Worm (Caenorhabditis elegans) whole organism, young adult: ENCODE results near the gene K08E4.3.

Experiments used
- D2030.7 ChIP-seq: fragments of 200-800 bp; sonication (Bioruptor generic); IDR thresholded peaks from 2 replicates; pipeline ENCODE4 v1.3.6; 2022; ENCODE audit warnings: missing genetic modification reagents, missing genetic modification characterization, missing compliant biosample characterization
- F23B12.7 ChIP-seq: sonication (generic microtip); optimal IDR thresholded peaks from 2 replicates; lab custom pipeline; 2017; ENCODE audit warnings: missing genetic modification characterization, mild to moderate bottlenecking, missing compliant biosample characterization, antibody characterized with exemption, moderate library complexity; ENCODE audit not compliant: insufficient read depth
- F33H1.4 ChIP-seq: fragments of 200-800 bp; sonication (Bioruptor generic); IDR thresholded peaks from 2 replicates; pipeline ENCODE4 v1.3.6; 2022; ENCODE audit warnings: missing genetic modification reagents, missing genetic modification characterization, missing compliant biosample characterization
- F37B4.10 ChIP-seq: fragments of 200-800 bp; sonication (Bioruptor generic); IDR thresholded peaks from 2 replicates; pipeline ENCODE4 v1.3.6; 2022; ENCODE audit warnings: missing genetic modification characterization, missing compliant biosample characterization
- Y53G8AR.9 ChIP-seq: fragments of 200-800 bp; sonication (Bioruptor generic); conservative IDR thresholded peaks from 2 replicates; pipeline ENCODE4 v1.3.6; 2022; ENCODE audit warnings: missing genetic modification reagents, missing genetic modification characterization, missing compliant biosample characterization
- Y56A3A.18 ChIP-seq: fragments of 200-800 bp; sonication (Bioruptor generic); IDR thresholded peaks from 2 replicates; pipeline ENCODE4 v1.3.6; 2022; ENCODE audit warnings: missing genetic modification reagents, missing genetic modification characterization, missing compliant biosample characterization
- aptf-3 ChIP-seq: fragments of 200-800 bp; sonication (Bioruptor generic); IDR thresholded peaks from 2 replicates; pipeline ENCODE4 v1.3.6; 2022; ENCODE audit warnings: missing genetic modification characterization, missing compliant biosample characterization
- atf-7 ChIP-seq: sonication (generic microtip); optimal IDR thresholded peaks from 2 replicates; lab custom pipeline; 2017; ENCODE audit warnings: mild to moderate bottlenecking, missing genetic modification characterization, missing compliant biosample characterization
- athp-1 ChIP-seq: sonication (generic microtip); optimal IDR thresholded peaks from 2 replicates; lab custom pipeline; 2017; ENCODE audit warnings: mild to moderate bottlenecking, missing genetic modification characterization, missing compliant biosample characterization
- cebp-1 ChIP-seq, 2 experiments: fragments of 200-800 bp in 1 of 2; sonication (Bioruptor generic) in 1 of 2; sonication (generic microtip) in 1 of 2; IDR thresholded peaks in 1 of 2; optimal IDR thresholded peaks in 1 of 2; 2 replicates each; pipeline versions ENCODE4 v1.3.6 to Lab custom; 2017 to 2022; ENCODE audit warnings: missing compliant biosample characterization in 2 of 2, missing genetic modification characterization in 2 of 2, mild to moderate bottlenecking in 1 of 2, missing genetic modification reagents in 1 of 2, moderate library complexity in 1 of 2
- ceh-27 ChIP-seq: fragments of 200-800 bp; sonication (Bioruptor generic); optimal IDR thresholded peaks from 2 replicates; lab custom pipeline; 2018; ENCODE audit warnings: mild to moderate bottlenecking, missing genetic modification characterization, moderate library complexity, missing compliant biosample characterization
- die-1 ChIP-seq: sonication (generic microtip); optimal IDR thresholded peaks from 2 replicates; lab custom pipeline; 2016; ENCODE audit warnings: missing genotype, mild to moderate bottlenecking, missing genetic modification characterization, missing compliant biosample characterization
- dox-1 ChIP-seq: fragments of 200-800 bp; sonication (Bioruptor generic); IDR thresholded peaks from 2 replicates; pipeline ENCODE4 v1.3.6; 2022; ENCODE audit warnings: missing genetic modification reagents, missing genetic modification characterization, missing compliant biosample characterization
- egl-18 ChIP-seq: fragments of 200-800 bp; sonication (Bioruptor generic); IDR thresholded peaks from 2 replicates; pipeline ENCODE4 v1.3.6; 2022; ENCODE audit warnings: missing genetic modification reagents, missing genetic modification characterization, missing compliant biosample characterization
- ets-4 ChIP-seq: fragments of 200-800 bp; sonication (Bioruptor generic); optimal IDR thresholded peaks from 2 replicates; lab custom pipeline; 2018; ENCODE audit warnings: mild to moderate bottlenecking, missing genetic modification characterization, missing compliant biosample characterization
- fkh-3 ChIP-seq: sonication (generic microtip); optimal IDR thresholded peaks from 2 replicates; lab custom pipeline; 2016; ENCODE audit warnings: mild to moderate bottlenecking, missing genetic modification characterization, missing compliant biosample characterization
- gei-17 ChIP-seq: fragments of 200-800 bp; sonication (Bioruptor generic); optimal IDR thresholded peaks from 2 replicates; lab custom pipeline; 2018; ENCODE audit warnings: mild to moderate bottlenecking, missing genetic modification characterization, missing compliant biosample characterization
- him-1 ChIP-seq: sonication (generic microtip); optimal IDR thresholded peaks from 2 replicates; lab custom pipeline; 2016; ENCODE audit warnings: missing genotype, missing genetic modification reagents, missing genetic modification characterization, missing compliant biosample characterization
- lag-1 ChIP-seq: fragments of 200-800 bp; sonication (Bioruptor generic); IDR thresholded peaks from 2 replicates; pipeline ENCODE4 v1.3.6; 2022; ENCODE audit warnings: missing genetic modification reagents, missing genetic modification characterization, missing compliant biosample characterization
- let-607 ChIP-seq, 2 experiments: fragments of 200-800 bp in 1 of 2; sonication (Bioruptor generic) in 1 of 2; sonication (generic microtip) in 1 of 2; optimal IDR thresholded peaks; 2 replicates each; lab custom pipeline; 2016 to 2018; ENCODE audit warnings: mild to moderate bottlenecking in 2 of 2, missing compliant biosample characterization in 2 of 2, missing genetic modification characterization in 2 of 2, moderate library complexity in 2 of 2, missing genotype in 1 of 2
- lin-54 ChIP-seq: fragments of 200-800 bp; sonication (Bioruptor generic); optimal IDR thresholded peaks from 2 replicates; lab custom pipeline; 2018; ENCODE audit warnings: mild to moderate bottlenecking, missing genetic modification characterization, missing compliant biosample characterization
- lsl-1 ChIP-seq: fragments of 200-800 bp; sonication (Bioruptor generic); optimal IDR thresholded peaks from 2 replicates; lab custom pipeline; 2018; ENCODE audit warnings: mild to moderate bottlenecking, missing genetic modification characterization, moderate library complexity, missing compliant biosample characterization
- madf-10 ChIP-seq: sonication (generic microtip); optimal IDR thresholded peaks from 2 replicates; lab custom pipeline; 2016; ENCODE audit warnings: mild to moderate bottlenecking, missing genetic modification characterization, missing compliant biosample characterization
- madf-6 ChIP-seq: fragments of 200-800 bp; sonication (Bioruptor generic); IDR thresholded peaks from 2 replicates; pipeline ENCODE4 v1.3.6; 2022; ENCODE audit warnings: missing genetic modification reagents, missing genetic modification characterization, missing compliant biosample characterization
- madf-8 ChIP-seq: fragments of 200-800 bp; sonication (Bioruptor generic); conservative IDR thresholded peaks from 2 replicates; pipeline ENCODE4 v1.3.6; 2022; ENCODE audit warnings: missing genetic modification reagents, missing genetic modification characterization, missing compliant biosample characterization
- nhr-120 ChIP-seq: fragments of 200-800 bp; sonication (Bioruptor generic); IDR thresholded peaks from 2 replicates; pipeline ENCODE4 v1.3.6; 2022; ENCODE audit warnings: missing genetic modification characterization, missing compliant biosample characterization
- nhr-80 ChIP-seq: sonication (generic microtip); optimal IDR thresholded peaks from 2 replicates; lab custom pipeline; 2016; ENCODE audit warnings: missing genetic modification characterization, missing compliant biosample characterization
- rec-8 ChIP-seq, 2 experiments: sonication (generic microtip); optimal IDR thresholded peaks; 2 replicates each; lab custom pipeline; 2016; ENCODE audit warnings: mild to moderate bottlenecking in 2 of 2, missing genetic modification characterization in 2 of 2, missing genetic modification reagents in 2 of 2, missing genotype in 2 of 2, missing biosample characterization in 1 of 2, missing compliant biosample characterization in 1 of 2, moderate library complexity in 1 of 2
- snpc-1.1 ChIP-seq: sonication (generic microtip); optimal IDR thresholded peaks from 2 replicates; lab custom pipeline; 2017; ENCODE audit warnings: missing genetic modification characterization, mild to moderate bottlenecking, missing compliant biosample characterization, antibody characterized with exemption, moderate library complexity, missing genotype, missing genetic modification reagents; ENCODE audit not compliant: insufficient read depth
- snpc-3.4 ChIP-seq: sonication (generic microtip); optimal IDR thresholded peaks from 2 replicates; lab custom pipeline; 2017; ENCODE audit warnings: missing genetic modification characterization, mild to moderate bottlenecking, missing compliant biosample characterization, antibody characterized with exemption, moderate library complexity, missing genotype, missing genetic modification reagents
- tbp1 ChIP-seq: fragments of 200-800 bp; sonication (Bioruptor generic); optimal IDR thresholded peaks from 2 replicates; lab custom pipeline; 2018; ENCODE audit warnings: mild to moderate bottlenecking, missing genetic modification characterization, missing compliant biosample characterization
- unc-62 ChIP-seq: fragments of 150-350 bp; optimal IDR thresholded peaks from 2 replicates; lab custom pipeline; 2014; ENCODE audit warnings: missing biosample characterization, missing genetic modification reagents, missing genetic modification characterization
- xnd-1 ChIP-seq: sonication (generic microtip); optimal IDR thresholded peaks from 2 replicates; lab custom pipeline; 2016; ENCODE audit warnings: missing genotype, missing genetic modification reagents, missing genetic modification characterization, missing compliant biosample characterization
- ztf-18 ChIP-seq: sonication (generic microtip); optimal IDR thresholded peaks from 2 replicates; lab custom pipeline; 2016; ENCODE audit warnings: missing genotype, mild to moderate bottlenecking, missing genetic modification characterization, missing compliant biosample characterization
- ztf-22 ChIP-seq: fragments of 200-800 bp; sonication (Bioruptor generic); optimal IDR thresholded peaks from 2 replicates; lab custom pipeline; 2018; ENCODE audit warnings: mild to moderate bottlenecking, missing genetic modification characterization, moderate library complexity, missing compliant biosample characterization
- ztf-25 ChIP-seq: fragments of 200-800 bp; sonication (Bioruptor generic); IDR thresholded peaks from 2 replicates; pipeline ENCODE4 v1.3.6; 2022; ENCODE audit warnings: missing genetic modification reagents, missing genetic modification characterization, missing compliant biosample characterization
- ztf-6 ChIP-seq: fragments of 200-800 bp; sonication (Bioruptor generic); IDR thresholded peaks from 2 replicates; pipeline ENCODE4 v1.3.6; 2022; ENCODE audit warnings: missing genetic modification reagents, missing genetic modification characterization, missing compliant biosample characterization

The K08E4.3 gene

DNA sequence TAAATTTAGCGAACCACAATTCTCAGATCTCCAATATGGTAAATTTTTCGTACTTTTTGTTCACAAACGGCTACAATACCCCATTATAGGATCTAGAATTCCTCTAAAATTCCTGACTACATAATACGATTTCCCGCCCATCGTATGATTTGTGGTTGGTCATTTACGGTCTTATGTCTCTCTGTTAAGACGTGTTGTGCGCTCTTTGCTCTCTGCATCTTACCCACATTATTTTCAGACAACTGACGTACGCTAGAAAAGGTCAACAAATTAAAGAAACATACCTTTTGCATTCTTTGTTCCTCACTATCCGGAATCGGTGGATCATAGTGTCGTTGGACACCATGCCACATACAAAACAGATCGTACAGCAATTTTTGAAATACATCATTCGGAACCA is 14.5 kb upstream of the K08E4.3 start:
- no peak for TF ChIP-seq snpc-3.4 (tag; lab: Kevin White, UChicago)
- peak; percentile 36 for TF ChIP-seq nhr-80 (tag; lab: Kevin White, UChicago)

DNA sequence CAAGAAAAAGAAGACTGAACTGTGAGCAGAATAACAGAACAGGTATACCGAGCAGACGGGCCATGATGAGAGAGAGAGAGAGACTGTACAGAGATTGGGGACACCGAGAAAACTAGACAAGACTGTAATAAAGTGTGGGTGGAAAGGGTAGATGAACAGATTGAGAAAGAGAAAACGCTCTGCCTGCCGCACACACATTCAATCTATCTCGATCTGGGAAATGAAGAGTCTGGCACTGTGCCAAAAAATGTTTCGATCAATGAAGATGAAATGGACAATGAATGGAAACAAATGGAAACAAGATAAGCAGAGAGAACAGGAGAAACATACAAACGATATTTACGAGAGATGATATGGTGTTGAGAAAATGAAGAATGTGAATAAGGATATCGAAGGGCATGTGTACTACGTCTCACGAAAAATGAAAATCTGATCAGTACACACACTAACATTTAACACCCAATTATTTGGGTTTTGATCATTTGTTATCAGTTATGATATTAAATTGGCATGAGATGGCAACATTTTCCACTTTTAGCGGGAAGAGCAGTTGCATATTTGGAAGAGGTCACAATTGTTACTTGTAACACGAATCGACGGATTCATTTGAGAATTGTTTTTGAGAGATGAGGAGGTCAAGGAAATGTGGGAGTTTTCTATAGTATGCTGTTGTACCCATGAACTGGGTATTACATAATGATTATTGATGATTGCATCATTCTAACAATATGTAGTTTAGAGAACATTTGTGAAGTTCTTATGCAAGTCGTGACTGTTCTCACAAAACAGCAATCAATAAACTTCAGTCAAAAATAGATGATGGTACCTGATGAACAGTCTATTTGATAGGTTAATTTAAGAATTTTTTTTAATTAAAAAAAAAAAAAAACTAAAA is 12.5 kb upstream of the K08E4.3 start:
- TF ChIP-seq nhr-80 (tag; lab: Kevin White, UChicago): peak; percentile 50
- no peak for TF ChIP-seq F37B4.10 (GFP tag; lab: Robert Waterston, UW)
- TF ChIP-seq, all 124 proteins: peak for 1

DNA sequence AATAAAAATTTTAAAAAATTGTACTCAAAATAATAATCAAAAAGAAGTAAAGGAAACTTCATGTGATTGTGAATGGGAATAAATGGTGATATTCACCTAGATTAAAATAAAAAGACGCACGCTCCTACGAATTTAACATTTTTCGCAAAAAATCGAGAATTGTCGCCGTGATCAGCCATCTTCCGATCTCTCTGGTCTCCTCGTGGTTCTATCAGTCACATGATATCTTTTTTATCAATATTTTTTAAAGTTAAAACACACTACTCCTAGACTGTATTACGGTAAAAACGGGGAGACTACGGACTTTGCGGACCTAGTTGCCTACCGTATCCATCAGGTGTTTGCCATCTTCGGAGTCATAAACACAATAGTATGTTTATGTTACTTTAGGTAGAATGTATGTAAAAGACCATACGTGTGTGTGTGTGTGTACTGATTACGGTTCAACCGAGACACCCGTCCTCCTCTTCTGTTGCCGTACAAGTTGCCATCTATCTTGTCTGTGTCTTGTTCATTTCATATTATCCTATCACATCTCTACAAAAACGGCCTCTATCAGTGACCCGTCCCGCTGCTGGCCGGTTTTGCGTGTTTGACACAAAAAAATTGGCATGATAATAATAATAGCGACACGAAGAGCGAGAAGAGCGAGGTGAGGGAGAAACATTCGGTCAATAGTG is 10.9 kb upstream of the K08E4.3 start, which contains the start of gene T12G3.2:
T12G3.2 (minus strand) TSS at position 444 of the 680 bp plus-strand sequence.
- TF ChIP-seq ceh-27 (GFP tag; lab: Kevin White, UChicago) (no peak), ztf-22 (GFP tag; lab: Kevin White, UChicago) (no peak), athp-1 (tag; lab: Kevin White, UChicago) (no peak), ztf-25 (GFP tag; lab: Robert Waterston, UW) (no peak), Y56A3A.18 (GFP tag; lab: Robert Waterston, UW) (no peak), madf-8 (GFP tag; lab: Robert Waterston, UW) (no peak), lag-1 (GFP tag; lab: Robert Waterston, UW) (no peak), atf-7 (tag; lab: Kevin White, UChicago) (peak; percentile 10), tbp1 (GFP tag; lab: Kevin White, UChicago) (peak; percentile 18), unc-62 (no peak), dox-1 (GFP tag; lab: Robert Waterston, UW) (peak; percentile 74), ets-4 (GFP tag; lab: Kevin White, UChicago) (peak; percentile 44), Y53G8AR.9 (GFP tag; lab: Robert Waterston, UW) (no peak), egl-18 (GFP tag; lab: Robert Waterston, UW) (no peak), him-1 (tag; lab: Kevin White, UChicago) (no peak), ztf-18 (no peak), let-607 (tag; optimal IDR thresholded peaks at IDR 0.05; lab: Kevin White, UChicago) (peak; percentile 15 to 52), cebp-1 (GFP tag; IDR thresholded peaks at IDR 0.05; lab: Robert Waterston, UW) (no peak), cebp-1 (tag; optimal IDR thresholded peaks at IDR 0.05; lab: Kevin White, UChicago) (peak; percentile 43), die-1 (tag; lab: Kevin White, UChicago) (no peak), nhr-80 (tag; lab: Kevin White, UChicago) (peak; percentile 98)

DNA sequence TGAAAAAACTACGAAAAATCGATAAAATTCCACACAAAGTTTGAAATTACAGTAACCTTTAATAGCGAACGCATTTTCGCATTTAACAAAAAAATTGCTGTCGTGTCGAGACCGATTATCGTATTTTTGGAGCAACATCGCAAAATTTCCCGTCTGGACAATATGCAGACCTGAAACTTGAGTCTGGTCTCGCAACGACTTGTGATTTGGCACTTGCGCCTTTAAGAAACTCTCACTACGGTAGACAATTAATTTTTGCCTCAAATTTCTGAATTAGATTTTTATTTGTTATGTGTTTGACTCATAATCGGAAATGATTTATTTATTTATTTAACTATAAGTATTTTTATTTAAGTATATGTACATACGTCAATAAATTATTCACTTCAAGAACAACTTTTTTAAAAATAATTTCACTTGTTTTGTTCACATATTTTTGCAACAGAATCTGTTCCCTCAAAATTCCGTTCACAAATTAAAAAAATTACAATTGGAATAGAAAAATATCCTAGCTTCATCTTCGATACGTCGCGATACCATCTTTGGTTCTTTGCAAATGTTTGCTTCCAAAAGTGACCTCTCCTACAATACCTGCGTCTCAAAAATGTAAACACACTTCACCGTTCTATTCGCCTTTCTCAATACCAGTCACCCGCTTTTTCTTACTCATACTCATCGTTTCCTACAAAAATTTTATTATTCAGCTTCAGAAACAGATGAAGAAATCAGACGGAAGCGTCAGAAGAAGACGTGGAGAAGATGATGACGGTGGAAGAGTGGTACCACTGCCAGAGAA is 9.8 kb upstream of the K08E4.3 start, which contains the start of gene T12G3.4:
T12G3.4 (plus strand) TSS at position 705 of the 796 bp plus-strand sequence.
- peak; percentile 57 for TF ChIP-seq xnd-1
- TF ChIP-seq lsl-1 (GFP tag; lab: Kevin White, UChicago): peak; percentile 58
- no peak for TF ChIP-seq lin-54 (GFP tag; lab: Kevin White, UChicago)
- no peak for TF ChIP-seq fkh-3 (tag; lab: Kevin White, UChicago)
- no peak for TF ChIP-seq aptf-3 (GFP tag; lab: Robert Waterston, UW)
- TF ChIP-seq madf-6 (GFP tag; lab: Robert Waterston, UW): peak; percentile 88
- TF ChIP-seq madf-8 (GFP tag; lab: Robert Waterston, UW): peak; percentile 86
- no peak for TF ChIP-seq nhr-120
- TF ChIP-seq snpc-1.1: no peak
- no peak for TF ChIP-seq rec-8 (tag; optimal IDR thresholded peaks at IDR 0.05; lab: Kevin White, UChicago)
- TF ChIP-seq ztf-18: no peak
- no peak for TF ChIP-seq him-1 (tag; lab: Kevin White, UChicago)
- no peak for TF ChIP-seq gei-17
- TF ChIP-seq F23B12.7: no peak
- no peak for TF ChIP-seq D2030.7 (GFP tag; lab: Robert Waterston, UW)
- TF ChIP-seq F33H1.4 (GFP tag; lab: Robert Waterston, UW): peak; percentile 72
- TF ChIP-seq madf-10 (tag; lab: Kevin White, UChicago): no peak
- TF ChIP-seq ztf-6 (GFP tag; lab: Robert Waterston, UW): no peak
